Worm (Caenorhabditis elegans): ENCODE results near the gene C01G10.10.
A peak's percentile ranks its signal among the peaks of the same experiment; 100 is the strongest.

C01G10.10 gene

DNA sequence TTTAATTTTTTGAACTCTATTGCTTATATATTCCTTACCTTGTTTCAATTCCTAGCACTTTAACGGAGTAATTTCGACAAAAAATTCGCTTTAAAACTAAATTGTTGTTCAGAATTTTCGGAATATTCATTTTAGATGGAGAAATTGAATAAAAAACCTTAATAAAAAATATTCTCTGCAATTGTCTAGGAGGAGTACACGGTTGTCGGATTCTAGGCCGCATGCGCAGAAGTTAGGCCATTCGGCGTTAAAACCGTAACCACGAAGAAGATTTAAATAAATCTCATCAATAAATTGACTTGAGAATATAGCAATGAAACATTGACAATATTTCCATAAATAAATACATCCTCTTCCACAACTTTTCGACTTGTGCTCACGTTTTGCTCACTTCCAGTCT is at the start of gene C01G10.10, which contains the start of gene C01G10.9:
Gene C01G10.10 (minus strand): TSS at position 151 of the 400 bp plus-strand sequence.
Gene C01G10.9 (plus strand): TSS at position 240 of the 400 bp plus-strand sequence.
- TF ChIP-seq nfya-1 (tag; optimal IDR thresholded peaks at IDR 0.05; ENCODE audit: insufficient read depth) (peak; percentile 39), sea-2 (GFP tag; optimal IDR thresholded peaks at IDR 0.05) (no peak), jun-1 (tag; optimal IDR thresholded peaks at IDR 0.05) (no peak), ceh-9 (tag; optimal IDR thresholded peaks at IDR 0.05) (no peak), tbx-2 (tag; optimal IDR thresholded peaks at IDR 0.05) (no peak), egl-27 (tag; optimal IDR thresholded peaks at IDR 0.05) (no peak), fkh-10 (GFP tag; optimal IDR thresholded peaks at IDR 0.05) (no peak), hmg-11 (tag; optimal IDR thresholded peaks at IDR 0.05) (peak; percentile 33), pqm-1 (tag; optimal IDR thresholded peaks at IDR 0.05) (no peak), nhr-11 (tag; optimal IDR thresholded peaks at IDR 0.05) (no peak), skn-1 (tag; optimal IDR thresholded peaks at IDR 0.05) (no peak), ceh-82 (tag; optimal IDR thresholded peaks at IDR 0.05) (no peak), ZK546.5 (tag; optimal IDR thresholded peaks at IDR 0.05) (no peak), eor-1 (tag; optimal IDR thresholded peaks at IDR 0.05) (peak in 1 of 2 experiments; percentile 67), R02D3.7 (tag; optimal IDR thresholded peaks at IDR 0.05) (peak; percentile 9), fos-1 (tag; optimal IDR thresholded peaks at IDR 0.05) (no peak), nhr-77 (tag; optimal IDR thresholded peaks at IDR 0.05) (no peak), nhr-43 (tag; optimal IDR thresholded peaks at IDR 0.05; ENCODE audit: poor library complexity, severe bottlenecking) (peak; percentile 91), fkh-2 (tag; optimal IDR thresholded peaks at IDR 0.05) (no peak), ztf-11 (tag; optimal IDR thresholded peaks at IDR 0.05) (no peak), lin-39 (tag; optimal IDR thresholded peaks at IDR 0.05) (peak; percentile 16), egl-5 (tag; optimal IDR thresholded peaks at IDR 0.05) (no peak), nhr-12 (tag; optimal IDR thresholded peaks at IDR 0.05) (no peak), nhr-23 (tag; optimal IDR thresholded peaks at IDR 0.05) (peak; percentile 43), ama-1 (optimal IDR thresholded peaks at IDR 0.05) (no peak), elt-2 (tag; optimal IDR thresholded peaks at IDR 0.05) (peak; percentile 41), nhr-28 (tag; optimal IDR thresholded peaks at IDR 0.05) (no peak), unc-62 (GFP tag; optimal IDR thresholded peaks at IDR 0.05) (no peak), lin-15B (tag; optimal IDR thresholded peaks at IDR 0.05) (peak; percentile 57), snpc-4 (tag; optimal IDR thresholded peaks at IDR 0.05) (peak; percentile 62), elt-3 (tag; optimal IDR thresholded peaks at IDR 0.05) (no peak), aly-2 (tag; optimal IDR thresholded peaks at IDR 0.05) (no peak), nhr-67 (tag; optimal IDR thresholded peaks at IDR 0.05) (no peak), unc-39 (tag; optimal IDR thresholded peaks at IDR 0.05) (no peak), nhr-76 (tag; optimal IDR thresholded peaks at IDR 0.05) (no peak), daf-12 (tag; optimal IDR thresholded peaks at IDR 0.05) (no peak), ceh-16 (tag; optimal IDR thresholded peaks at IDR 0.05) (no peak), zag-1 (tag; optimal IDR thresholded peaks at IDR 0.05) (no peak), ceh-28 (tag; optimal IDR thresholded peaks at IDR 0.05) (no peak), lsy-12 (tag; optimal IDR thresholded peaks at IDR 0.05) (no peak), ztf-4 (tag; optimal IDR thresholded peaks at IDR 0.05) (no peak), nhr-237 (tag; optimal IDR thresholded peaks at IDR 0.05) (no peak), mml-1 (tag; optimal IDR thresholded peaks at IDR 0.05) (no peak), nhr-25 (tag; optimal IDR thresholded peaks at IDR 0.05) (peak; percentile 8), elt-1 (tag; optimal IDR thresholded peaks at IDR 0.05) (peak; percentile 8), mdl-1 (tag; optimal IDR thresholded peaks at IDR 0.05) (no peak), pha-4 (tag; optimal IDR thresholded peaks at IDR 0.05) (peak; percentile 66)

DNA sequence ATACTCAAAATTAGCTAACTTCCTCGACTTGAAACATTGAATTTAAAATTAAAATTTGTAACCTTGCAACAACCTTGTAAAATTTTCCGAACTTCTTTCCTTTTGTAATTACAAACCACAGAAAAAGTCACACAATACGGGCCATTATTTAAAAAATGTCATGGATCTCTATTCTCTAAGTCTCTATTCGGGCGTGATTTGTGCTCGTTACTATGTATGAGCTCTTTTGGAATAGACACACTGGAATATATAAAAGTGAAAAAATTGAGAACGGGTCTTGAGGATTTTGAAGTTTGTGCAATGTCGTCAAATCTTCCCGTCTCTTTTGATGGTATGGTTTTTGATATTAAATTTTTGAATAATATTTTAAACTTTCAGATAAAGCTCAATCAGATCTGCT is 45.7 kb upstream of the C01G10.10 start, which contains the start of gene srr-7:
Gene srr-7 (plus strand): TSS at position 301 of the 400 bp plus-strand sequence.
- TF ChIP-seq nhr-77 (tag; optimal IDR thresholded peaks at IDR 0.05) (no peak), ztf-4 (tag; optimal IDR thresholded peaks at IDR 0.05) (no peak), nhr-12 (tag; optimal IDR thresholded peaks at IDR 0.05) (no peak)
